Worm (Caenorhabditis elegans) whole organism, mixed stage, embryonic: ENCODE results near the gene sym-3.

Source experiments
- cnd-1 ChIP-seq: fragments of 200-800 bp; sonication (Bioruptor generic); optimal IDR thresholded peaks from 2 replicates; lab custom pipeline; 2018; ENCODE audit warnings: mild to moderate bottlenecking, missing genetic modification characterization, missing compliant biosample characterization
- nhr-12 ChIP-seq: fragments of 150-350 bp; optimal IDR thresholded peaks from 2 replicates; lab custom pipeline; 2014; ENCODE audit warnings: missing biosample characterization, missing genetic modification characterization
- nhr-237 ChIP-seq: fragments of 150-350 bp; optimal IDR thresholded peaks from 2 replicates; lab custom pipeline; 2014; ENCODE audit warnings: missing biosample characterization, missing genetic modification characterization
- nhr-28 ChIP-seq: fragments of 150-350 bp; optimal IDR thresholded peaks from 2 replicates; lab custom pipeline; 2014; ENCODE audit warnings: missing biosample characterization, missing genetic modification characterization
- snpc-4 ChIP-seq: fragments of 150-350 bp; optimal IDR thresholded peaks from 2 replicates; lab custom pipeline; 2014; ENCODE audit warnings: missing biosample characterization, missing genetic modification characterization
- zip-8 ChIP-seq: fragments of 150-350 bp; optimal IDR thresholded peaks from 2 replicates; lab custom pipeline; 2014; ENCODE audit warnings: missing biosample characterization, missing genetic modification characterization

ce11 chrX:5818176-5818575 lies 44.6 kb downstream of the sym-3 start:
- no peak for TF ChIP-seq zip-8 (tag; lab: Kevin White, UChicago)
- peak; percentile 42 for TF ChIP-seq cnd-1 (tag; lab: Kevin White, UChicago)
- TF ChIP-seq snpc-4 = no peak
- no peak for TF ChIP-seq nhr-12
- TF ChIP-seq nhr-237 (tag; lab: Kevin White, UChicago) = no peak
- no peak for TF ChIP-seq nhr-28 (tag; lab: Kevin White, UChicago)
